Fruit fly (Drosophila melanogaster): ENCODE data around the gene Wnt6.

DNA sequence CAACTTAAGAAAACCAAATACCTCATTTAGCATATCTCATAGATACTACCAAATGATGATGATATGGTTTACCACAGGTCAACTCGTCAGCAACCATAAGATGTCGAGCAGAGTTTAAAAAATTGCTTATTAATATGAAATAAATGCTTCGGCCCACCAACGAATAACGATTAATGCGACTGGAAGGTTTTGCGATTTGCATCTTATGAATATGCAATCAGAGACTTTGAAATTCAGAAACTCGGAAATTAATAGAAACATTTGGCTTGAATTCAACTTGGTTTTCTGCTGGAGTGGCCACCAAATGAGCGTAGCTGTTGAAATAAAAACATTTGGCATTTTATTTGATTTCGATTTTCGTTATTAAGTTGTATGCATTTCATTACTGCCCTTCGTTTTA, 48.7 kb upstream of the Wnt6 start:
- TF ChIP-seq Met (GFP tag; optimal IDR thresholded peaks at IDR 0.05) (no peak), CG6808 (GFP tag; optimal IDR thresholded peaks at IDR 0.05) (no peak), CG4318 (GFP tag; optimal IDR thresholded peaks at IDR 0.05) (no peak)
